Fruit fly (Drosophila melanogaster) whole organism, embryonic: Measurements from ENCODE around the gene RpL18.

Experiments
- Atf6 ChIP-seq: fragments of 200-800 bp; sonication (Bioruptor generic); IDR thresholded peaks from 2 replicates; pipeline ENCODE4 v1.3.6; 2022; ENCODE audit warnings: missing biosample characterization, missing genetic modification characterization
- CG10147 ChIP-seq: fragments of 200-800 bp; sonication (Bioruptor generic); optimal IDR thresholded peaks from 2 replicates; lab custom pipeline; 2019; ENCODE audit warnings: missing biosample characterization, mild to moderate bottlenecking, missing genetic modification characterization, moderate library complexity
- CG10321 ChIP-seq: fragments of 200-800 bp; sonication (Bioruptor generic); IDR thresholded peaks from 2 replicates; pipeline ENCODE4 v1.3.6; 2022; ENCODE audit warnings: missing biosample characterization, missing genetic modification characterization
- CG11085 ChIP-seq: fragments of 200-800 bp; sonication (Bioruptor generic); IDR thresholded peaks from 2 replicates; pipeline ENCODE4 v1.3.6; 2022; ENCODE audit warnings: missing biosample characterization, missing genetic modification characterization
- CG11456 ChIP-seq: fragments of 200-800 bp; sonication (Bioruptor generic); IDR thresholded peaks from 3 replicates; pipeline ENCODE4 v1.3.6; 2022; ENCODE audit warnings: missing biosample characterization, missing genetic modification characterization
- CG11560 ChIP-seq: fragments of 200-800 bp; sonication (Bioruptor generic); IDR thresholded peaks from 3 replicates; pipeline ENCODE4 v1.3.6; 2022; ENCODE audit warnings: missing biosample characterization, missing genetic modification characterization
- CG12155 ChIP-seq: fragments of 200-800 bp; sonication (Bioruptor generic); optimal IDR thresholded peaks from 3 replicates; lab custom pipeline; 2016; ENCODE audit warnings: missing biosample characterization, missing genetic modification characterization
- CG12219 ChIP-seq: fragments of 200-800 bp; sonication (Bioruptor generic); optimal IDR thresholded peaks from 3 replicates; lab custom pipeline; 2018; ENCODE audit warnings: missing biosample characterization, mild to moderate bottlenecking, missing genetic modification characterization
- CG12659 ChIP-seq: fragments of 200-800 bp; sonication (Bioruptor generic); optimal IDR thresholded peaks from 3 replicates; lab custom pipeline; 2017; ENCODE audit warnings: mild to moderate bottlenecking, missing biosample characterization, missing genetic modification reagents, missing genetic modification characterization
- CG15011 ChIP-seq: fragments of 200-800 bp; sonication (Bioruptor generic); optimal IDR thresholded peaks from 3 replicates; lab custom pipeline; 2018; ENCODE audit warnings: missing biosample characterization, mild to moderate bottlenecking, missing genetic modification characterization
- CG16813 ChIP-seq: fragments of 200-800 bp; sonication (Bioruptor generic); IDR thresholded peaks from 3 replicates; pipeline ENCODE4 v1.3.6; 2022; ENCODE audit warnings: missing biosample characterization, missing genetic modification characterization; ENCODE audit not compliant: partially characterized antibody
- CG31441 ChIP-seq: fragments of 200-800 bp; sonication (Bioruptor generic); IDR thresholded peaks from 2 replicates; pipeline ENCODE4 v1.3.6; 2022; ENCODE audit warnings: missing biosample characterization, missing genetic modification characterization
- CG3281 ChIP-seq: fragments of 200-800 bp; sonication (Bioruptor generic); optimal IDR thresholded peaks from 3 replicates; lab custom pipeline; 2017; ENCODE audit warnings: missing biosample characterization, mild to moderate bottlenecking, missing genetic modification characterization
- CG33213 ChIP-seq: fragments of 200-800 bp; sonication (Bioruptor generic); optimal IDR thresholded peaks from 3 replicates; lab custom pipeline; 2016; ENCODE audit warnings: missing biosample characterization, missing genetic modification characterization
- CG34224 ChIP-seq: fragments of 200-800 bp; sonication (Bioruptor generic); IDR thresholded peaks from 3 replicates; pipeline ENCODE4 v1.3.6; 2022; ENCODE audit warnings: missing biosample characterization, missing genetic modification characterization; ENCODE audit not compliant: partially characterized antibody
- CG4707 ChIP-seq: fragments of 200-800 bp; sonication (Bioruptor generic); optimal IDR thresholded peaks from 2 replicates; lab custom pipeline; 2018; ENCODE audit warnings: missing biosample characterization, mild to moderate bottlenecking, missing genetic modification characterization, moderate library complexity
- CG5953 ChIP-seq: fragments of 200-800 bp; sonication (Bioruptor generic); IDR thresholded peaks from 2 replicates; pipeline ENCODE4 v1.3.6; 2022; ENCODE audit warnings: missing biosample characterization, missing genetic modification characterization
- CG6175 ChIP-seq: fragments of 200-800 bp; sonication (Bioruptor generic); IDR thresholded peaks from 3 replicates; pipeline ENCODE4 v1.3.6; 2022; ENCODE audit warnings: missing biosample characterization, missing genetic modification characterization
- CG7556 ChIP-seq: fragments of 200-800 bp; sonication (Bioruptor generic); optimal IDR thresholded peaks from 2 replicates; lab custom pipeline; 2017; ENCODE audit warnings: missing biosample characterization, mild to moderate bottlenecking, missing genetic modification characterization
- CG9609 ChIP-seq: fragments of 200-800 bp; sonication (Bioruptor generic); optimal IDR thresholded peaks from 3 replicates; lab custom pipeline; 2016; ENCODE audit warnings: missing biosample characterization, missing genetic modification characterization
- Camta ChIP-seq: fragments of 200-800 bp; sonication (Bioruptor generic); optimal IDR thresholded peaks from 2 replicates; lab custom pipeline; 2016; ENCODE audit warnings: missing biosample characterization, missing genetic modification characterization
- Doc3 ChIP-seq: fragments of 200-800 bp; sonication (Bioruptor generic); IDR thresholded peaks from 3 replicates; pipeline ENCODE4 v1.3.6; 2022; ENCODE audit warnings: missing biosample characterization, missing genetic modification characterization; ENCODE audit not compliant: partially characterized antibody
- HLH3B ChIP-seq: fragments of 200-800 bp; sonication (Bioruptor generic); IDR thresholded peaks from 2 replicates; pipeline ENCODE4 v1.3.6; 2022; ENCODE audit warnings: missing biosample characterization, missing genetic modification characterization
- HLHmδ ChIP-seq: fragments of 200-800 bp; sonication (Bioruptor generic); optimal IDR thresholded peaks from 2 replicates; lab custom pipeline; 2018; ENCODE audit warnings: missing biosample characterization, mild to moderate bottlenecking, missing genetic modification characterization, moderate library complexity
- Hsf ChIP-seq: fragments of 200-800 bp; sonication (Bioruptor generic); optimal IDR thresholded peaks from 3 replicates; lab custom pipeline; 2016; ENCODE audit warnings: missing biosample characterization, missing genetic modification characterization
- Ptx1 ChIP-seq: fragments of 200-800 bp; sonication (Bioruptor generic); IDR thresholded peaks from 2 replicates; pipeline ENCODE4 v1.3.6; 2022; ENCODE audit warnings: missing biosample characterization, missing genetic modification characterization
- Rx ChIP-seq: fragments of 200-800 bp; sonication (Bioruptor generic); IDR thresholded peaks from 2 replicates; pipeline ENCODE4 v1.3.6; 2022; ENCODE audit warnings: missing biosample characterization, missing genetic modification characterization
- Ssrp ChIP-seq: fragments of 200-800 bp; sonication (Bioruptor generic); optimal IDR thresholded peaks from 2 replicates; lab custom pipeline; 2018; ENCODE audit warnings: missing biosample characterization, mild to moderate bottlenecking, missing genetic modification characterization, moderate library complexity
- bigmax ChIP-seq: fragments of 200-800 bp; sonication (Bioruptor generic); optimal IDR thresholded peaks from 2 replicates; lab custom pipeline; 2018; ENCODE audit warnings: missing biosample characterization, mild to moderate bottlenecking, missing genetic modification characterization
- bsh ChIP-seq, 2 experiments: fragments of 200-800 bp; sonication (Bioruptor generic); optimal IDR thresholded peaks; 2 replicates each; lab custom pipeline; 2017 to 2018; ENCODE audit warnings: mild to moderate bottlenecking in 2 of 2, missing biosample characterization in 2 of 2, missing genetic modification characterization in 2 of 2, moderate library complexity in 1 of 2
- cato ChIP-seq: fragments of 200-800 bp; sonication (Bioruptor generic); optimal IDR thresholded peaks from 2 replicates; lab custom pipeline; 2016; ENCODE audit warnings: missing biosample characterization, missing genetic modification characterization, borderline replicate concordance
- crc ChIP-seq: fragments of 200-800 bp; sonication (Bioruptor generic); optimal IDR thresholded peaks from 2 replicates; lab custom pipeline; 2016; ENCODE audit warnings: missing biosample characterization, missing genetic modification characterization
- cwo ChIP-seq: fragments of 200-800 bp; sonication (Bioruptor generic); optimal IDR thresholded peaks from 3 replicates; lab custom pipeline; 2017; ENCODE audit warnings: missing biosample characterization, missing genetic modification characterization, mild to moderate bottlenecking, moderate library complexity, missing genetic modification reagents
- dpn ChIP-seq, 2 experiments: fragments of 200-800 bp; sonication (Bioruptor generic); optimal IDR thresholded peaks; 3 replicates each; lab custom pipeline; 2016; ENCODE audit warnings: missing biosample characterization in 2 of 2, missing genetic modification characterization in 2 of 2
- emc ChIP-seq: fragments of 200-800 bp; sonication (Bioruptor generic); optimal IDR thresholded peaks from 2 replicates; lab custom pipeline; 2016; ENCODE audit warnings: missing biosample characterization, missing genetic modification characterization
- fd64A ChIP-seq: fragments of 200-800 bp; sonication (Bioruptor generic); optimal IDR thresholded peaks from 3 replicates; lab custom pipeline; 2018; ENCODE audit warnings: missing biosample characterization, mild to moderate bottlenecking, missing genetic modification characterization
- ftz-f1 ChIP-seq: fragments of 200-800 bp; sonication (Bioruptor generic); optimal IDR thresholded peaks from 2 replicates; lab custom pipeline; 2016; ENCODE audit warnings: missing biosample characterization, missing genetic modification characterization
- gro ChIP-seq: fragments of 200-800 bp; sonication (Bioruptor generic); optimal IDR thresholded peaks from 2 replicates; lab custom pipeline; 2016; ENCODE audit warnings: missing biosample characterization, missing genetic modification characterization
- kah ChIP-seq: fragments of 200-800 bp; sonication (Bioruptor generic); optimal IDR thresholded peaks from 2 replicates; lab custom pipeline; 2018; ENCODE audit warnings: missing biosample characterization, mild to moderate bottlenecking, missing genetic modification characterization
- kni ChIP-seq: fragments of 200-800 bp; sonication (Bioruptor generic); optimal IDR thresholded peaks from 3 replicates; lab custom pipeline; 2017; ENCODE audit warnings: mild to moderate bottlenecking, missing biosample characterization, missing genetic modification reagents, missing genetic modification characterization
- lbe ChIP-seq: fragments of 200-800 bp; sonication (Bioruptor generic); optimal IDR thresholded peaks from 2 replicates; lab custom pipeline; 2016; ENCODE audit warnings: missing biosample characterization, mild to moderate bottlenecking, missing genetic modification characterization
- nom ChIP-seq: fragments of 200-800 bp; sonication (Bioruptor generic); optimal IDR thresholded peaks from 2 replicates; lab custom pipeline; 2017; ENCODE audit warnings: missing biosample characterization, missing genetic modification characterization, mild to moderate bottlenecking, moderate library complexity, missing genetic modification reagents
- oc ChIP-seq: fragments of 200-800 bp; sonication (Bioruptor generic); optimal IDR thresholded peaks from 2 replicates; lab custom pipeline; 2018; ENCODE audit warnings: missing biosample characterization, mild to moderate bottlenecking, missing genetic modification characterization, moderate library complexity
- pum ChIP-seq: fragments of 200-800 bp; sonication (Bioruptor generic); optimal IDR thresholded peaks from 2 replicates; lab custom pipeline; 2016; ENCODE audit warnings: missing biosample characterization, missing genetic modification characterization
- sc ChIP-seq, 3 experiments: fragments of >200 bp in 2 of 3; fragments of 200-800 bp in 1 of 3; sonication (Bioruptor generic) in 1 of 3; optimal IDR thresholded peaks; 2 replicates in 2 of 3; 3 replicates in 1 of 3; lab custom pipeline; 2017; ENCODE audit warnings: mild to moderate bottlenecking in 1 of 3, missing biosample characterization in 1 of 3, missing genetic modification characterization in 1 of 3, missing genetic modification reagents in 1 of 3
- tin ChIP-seq: fragments of 200-800 bp; sonication (Bioruptor generic); optimal IDR thresholded peaks from 3 replicates; lab custom pipeline; 2016; ENCODE audit warnings: missing biosample characterization, missing genetic modification characterization
- vnd ChIP-seq: fragments of 200-800 bp; sonication (Bioruptor generic); IDR thresholded peaks from 3 replicates; pipeline ENCODE4 v1.3.6; 2022; ENCODE audit warnings: missing biosample characterization, missing genetic modification characterization; ENCODE audit not compliant: partially characterized antibody
- zfh1 ChIP-seq: fragments of 200-800 bp; sonication (Bioruptor generic); IDR thresholded peaks from 3 replicates; pipeline ENCODE4 v1.3.6; 2022; ENCODE audit warnings: missing biosample characterization, missing genetic modification characterization

RpL18 gene

dm6 chr3L:7241217-7241859 lies at the start of gene RpL18, which contains the start of gene Neos:
TSS of gene RpL18 (minus strand) at chr3L:7241351.
TSS of gene Neos (plus strand) at chr3L:7241628.
- no peak for TF ChIP-seq ftz-f1 (GFP tag; lab: Kevin White, UChicago)
- TF ChIP-seq emc (GFP tag; lab: Kevin White, UChicago): peak; percentile 30
- peak; percentile 60 for TF ChIP-seq CG7556 (GFP tag; lab: Kevin White, UChicago)
- TF ChIP-seq bsh (GFP tag; optimal IDR thresholded peaks at IDR 0.05; lab: Kevin White, UChicago): peak; percentile 48 to 65
- peak; percentile 85 for TF ChIP-seq CG3281 (GFP tag; lab: Kevin White, UChicago)
- no peak for TF ChIP-seq HLH3B
- peak; percentile 92 for TF ChIP-seq CG12659
- TF ChIP-seq sc (optimal IDR thresholded peaks at IDR 0.05; lab: Kevin White, UChicago): no peak
- peak; percentile 54 for TF ChIP-seq sc (GFP tag; optimal IDR thresholded peaks at IDR 0.05; lab: Kevin White, UChicago)
- TF ChIP-seq Doc3 (GFP tag; lab: Robert Waterston, UW): no peak
- TF ChIP-seq CG11085 (GFP tag; lab: Robert Waterston, UW): no peak
- TF ChIP-seq gro (GFP tag; lab: Kevin White, UChicago): peak; percentile 82
- TF ChIP-seq kni: peak; percentile 55
- peak; percentile 72 for TF ChIP-seq HLHmδ (GFP tag; lab: Kevin White, UChicago)
- peak; percentile 43 for TF ChIP-seq pum (GFP tag; lab: Kevin White, UChicago)
- peak; percentile 76 for TF ChIP-seq Atf6 (GFP tag; lab: Robert Waterston, UW)
- peak; percentile 51 to 75 for TF ChIP-seq dpn (GFP tag; optimal IDR thresholded peaks at IDR 0.05; lab: Kevin White, UChicago)
- TF ChIP-seq zfh1 (GFP tag; lab: Robert Waterston, UW): peak; percentile 44
- TF ChIP-seq CG6175 (GFP tag; lab: Robert Waterston, UW): no peak
- TF ChIP-seq Ptx1 (GFP tag; lab: Robert Waterston, UW): peak; percentile 57
- peak; percentile 72 for TF ChIP-seq CG15011 (GFP tag; lab: Kevin White, UChicago)
- peak; percentile 23 for TF ChIP-seq cwo (GFP tag; lab: Kevin White, UChicago)
- peak; percentile 50 for TF ChIP-seq CG10147 (GFP tag; lab: Kevin White, UChicago)
- TF ChIP-seq tin (GFP tag; lab: Kevin White, UChicago): peak; percentile 27
- no peak for TF ChIP-seq CG11560 (tag; lab: Robert Waterston, UW)
- TF ChIP-seq lbe (GFP tag; lab: Kevin White, UChicago): peak; percentile 46
- TF ChIP-seq fd64A (GFP tag; lab: Kevin White, UChicago): peak; percentile 72
- peak; percentile 65 for TF ChIP-seq Camta
- TF ChIP-seq kah (GFP tag; lab: Kevin White, UChicago): peak; percentile 61
- TF ChIP-seq CG34224: no peak
- TF ChIP-seq CG11456 (GFP tag; lab: Robert Waterston, UW): peak; percentile 39
- TF ChIP-seq Ssrp (tag; lab: Kevin White, UChicago): peak; percentile 18
- peak; percentile 67 for TF ChIP-seq CG12219
- TF ChIP-seq CG4707: peak; percentile 74
- 0 out of 2 replicates have a peak, but pooled peaks have one; percentile 30 for TF ChIP-seq CG10321
- peak; percentile 82 for TF ChIP-seq nom (GFP tag; lab: Kevin White, UChicago)
- peak; percentile 64 for TF ChIP-seq bigmax
- TF ChIP-seq CG33213 (GFP tag; lab: Kevin White, UChicago): peak; percentile 77
- TF ChIP-seq CG9609 (GFP tag; lab: Kevin White, UChicago): peak; percentile 49
- TF ChIP-seq cato (GFP tag; lab: Kevin White, UChicago): peak; percentile 36
- TF ChIP-seq crc (GFP tag; lab: Kevin White, UChicago): peak; percentile 67
- TF ChIP-seq oc (tag; lab: Kevin White, UChicago): no peak
- TF ChIP-seq vnd (GFP tag; lab: Robert Waterston, UW): no peak
- peak; percentile 58; the same call in 1 of the 2 replicates for TF ChIP-seq CG5953 (GFP tag; lab: Robert Waterston, UW)
- no peak for TF ChIP-seq CG16813 (GFP tag; lab: Robert Waterston, UW)
- peak; percentile 75 for TF ChIP-seq CG31441 (GFP tag; lab: Robert Waterston, UW)
- TF ChIP-seq Hsf (GFP tag; lab: Kevin White, UChicago): peak; percentile 78
- TF ChIP-seq CG12155: peak; percentile 65
- TF ChIP-seq Rx: peak; percentile 51; the same call in 1 of the 2 replicates
